Fruit fly (Drosophila melanogaster): ENCODE measurements around the gene CG42489.

The CG42489 gene

dm6 chr3R:8669900-8670528 is 15.4 kb upstream of the CG42489 start:
- no peak for TF ChIP-seq CG17801 (GFP tag; optimal IDR thresholded peaks at IDR 0.05; ENCODE audit: partially characterized antibody)

DNA sequence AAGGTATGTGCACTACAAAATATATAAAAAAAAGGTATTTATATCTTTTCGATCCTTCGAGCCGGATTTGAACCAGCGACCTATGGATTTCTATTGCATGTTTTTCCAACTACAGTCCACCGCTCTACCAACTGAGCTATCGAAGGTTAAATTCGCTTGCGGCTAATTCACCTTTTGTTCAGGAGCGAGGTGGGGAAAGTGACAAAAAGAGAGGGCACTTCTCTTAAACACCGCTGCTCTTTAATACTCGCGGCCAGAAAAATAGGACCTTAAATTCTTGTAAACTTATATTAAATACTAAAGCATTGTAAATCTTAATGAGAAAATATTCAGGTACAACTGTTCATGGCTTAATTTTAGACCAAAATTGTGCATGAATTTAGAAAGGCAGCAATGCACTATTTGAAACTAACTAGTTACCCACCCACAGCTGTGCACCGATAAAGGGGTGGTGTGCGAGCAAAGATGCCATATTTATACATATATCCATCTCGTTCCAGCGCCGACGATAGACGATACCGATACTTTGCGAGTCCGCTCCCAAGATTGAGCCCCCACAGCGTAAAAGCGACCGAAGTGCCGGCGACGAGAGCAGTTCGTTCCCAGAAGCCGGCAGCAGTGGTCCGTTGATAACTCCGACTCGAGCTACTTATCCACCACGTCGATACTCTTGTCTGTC is 14.6 kb upstream of the CG42489 start:
- peak; percentile 97 for TF ChIP-seq CG17801 (GFP tag; optimal IDR thresholded peaks at IDR 0.05; ENCODE audit: partially characterized antibody)

dm6 chr3R:8668024-8668856 is 13.7 kb upstream of the CG42489 start:
- TF ChIP-seq CG17801 (GFP tag; optimal IDR thresholded peaks at IDR 0.05; ENCODE audit: partially characterized antibody) = no peak

DNA sequence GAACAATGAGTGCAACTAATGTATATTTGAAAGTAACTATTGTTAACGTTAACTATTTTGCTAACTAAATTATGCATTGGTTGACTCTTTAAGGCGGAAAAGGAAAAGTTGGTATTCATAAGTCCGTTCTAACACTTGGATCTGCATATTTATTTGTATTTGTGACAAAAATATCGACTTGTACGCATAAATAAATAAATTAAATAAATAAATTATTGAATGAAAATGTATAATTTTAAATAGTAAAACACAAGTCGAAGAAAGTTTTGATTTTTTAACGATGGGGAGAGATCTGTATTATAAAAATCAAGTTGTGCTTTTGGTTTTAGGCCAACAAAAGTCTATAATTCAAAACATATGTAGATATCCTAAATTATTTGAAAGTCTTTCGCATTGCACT is 13.0 kb upstream of the CG42489 start, which contains the start of gene CG8036:
Gene CG8036, plus strand, starts transcription at position 301 of the 400 bp plus-strand sequence.
- no peak for TF ChIP-seq CG17801 (GFP tag; optimal IDR thresholded peaks at IDR 0.05; ENCODE audit: partially characterized antibody)

DNA sequence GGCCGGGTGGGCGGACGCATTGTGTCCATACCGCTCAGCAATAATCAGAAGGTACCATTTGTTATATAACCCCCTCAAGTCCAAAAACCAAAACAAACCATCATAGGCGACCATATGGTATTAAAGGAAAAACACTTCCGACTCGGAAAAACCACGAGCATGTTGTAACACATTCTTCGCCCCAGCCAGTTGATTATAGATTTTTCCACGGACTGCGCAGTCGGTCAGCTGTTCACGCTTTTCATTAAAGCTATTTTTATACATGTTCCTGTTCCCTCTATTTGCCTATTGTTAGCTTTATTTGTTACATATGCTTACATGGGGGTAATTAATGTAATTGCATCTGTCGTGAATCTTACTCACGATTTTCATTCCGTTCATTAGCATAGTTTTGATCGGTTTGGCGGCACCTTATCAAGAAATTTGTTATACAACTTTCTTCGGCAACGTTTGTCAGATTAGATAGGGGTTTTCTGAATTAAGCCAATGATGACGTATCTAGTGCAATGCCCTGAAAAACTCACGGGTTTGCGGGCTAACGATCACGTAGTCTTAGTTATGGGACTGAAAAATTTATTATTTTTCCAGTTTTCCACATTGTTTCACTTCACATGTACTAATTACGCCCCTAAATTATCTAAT is 10.3 kb upstream of the CG42489 start:
- no peak for TF ChIP-seq CG17801 (GFP tag; optimal IDR thresholded peaks at IDR 0.05; ENCODE audit: partially characterized antibody)

dm6 chr3R:8663668-8664283 is 9.2 kb upstream of the CG42489 start, which contains the start of gene CG8032:
Gene CG8032, plus strand, starts transcription at chr3R:8664115.
- TF ChIP-seq CG17801 (GFP tag; optimal IDR thresholded peaks at IDR 0.05; ENCODE audit: partially characterized antibody) = peak; percentile 43

DNA sequence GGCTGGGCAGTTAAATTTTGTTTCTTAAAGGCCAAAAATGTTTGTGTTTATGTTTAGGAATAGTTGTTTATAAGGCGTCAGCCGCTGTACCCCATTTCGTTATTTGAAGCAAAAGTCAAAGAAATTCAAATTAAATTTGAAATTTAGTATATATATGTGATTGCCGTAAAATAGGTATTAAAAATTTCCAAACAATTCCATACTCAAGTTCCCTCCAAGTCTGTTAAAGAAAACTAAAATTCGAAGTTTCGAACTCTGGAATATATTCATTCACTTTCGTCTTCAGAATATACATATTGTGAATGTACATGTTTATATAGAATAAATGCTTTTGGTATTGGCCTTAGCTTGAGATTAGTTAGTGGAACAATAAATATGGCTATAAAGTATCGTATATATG is 6.1 kb upstream of the CG42489 start, which contains the start of gene bel:
Gene bel, minus strand, starts transcription at position 101 of the 400 bp plus-strand sequence.
- TF ChIP-seq CG17801 (GFP tag; optimal IDR thresholded peaks at IDR 0.05; ENCODE audit: partially characterized antibody) = no peak

- TF ChIP-seq CG17801 (GFP tag; optimal IDR thresholded peaks at IDR 0.05; ENCODE audit: partially characterized antibody) = peak; percentile 41
Observed at dm6 chr3R:8659907-8660660, 5.5 kb upstream of the CG42489 start.

DNA sequence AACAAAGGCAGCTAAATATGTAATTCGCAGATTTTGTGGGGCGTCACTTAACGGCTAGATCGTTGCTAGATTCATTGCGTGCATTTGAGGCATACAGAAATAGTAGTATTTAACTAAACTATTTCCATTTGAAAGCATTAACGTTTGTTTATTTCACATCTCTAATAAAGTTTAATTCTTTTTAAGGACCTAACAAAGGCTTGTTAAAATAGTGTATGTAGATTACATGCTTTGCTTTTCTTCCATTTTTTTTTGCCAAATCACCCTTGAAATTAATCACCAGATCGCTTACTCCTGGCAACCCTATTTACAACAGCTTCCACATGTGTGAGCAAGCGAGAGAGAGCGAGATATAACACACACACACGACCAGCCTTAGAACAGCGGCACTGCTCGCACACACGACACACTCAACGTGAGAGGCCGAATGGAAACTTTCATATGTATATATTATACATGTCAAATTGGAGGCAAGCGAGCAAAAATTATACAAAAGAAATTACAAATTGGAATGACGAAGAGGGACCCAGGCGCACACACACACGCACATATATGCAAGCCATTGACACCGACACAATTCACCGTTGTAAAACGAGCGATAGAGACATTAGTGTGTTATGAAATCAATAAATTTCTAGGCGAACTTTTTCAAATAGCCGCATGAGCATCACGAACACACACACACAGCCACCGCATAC is 4.8 kb upstream of the CG42489 start:
- TF ChIP-seq CG17801 (GFP tag; optimal IDR thresholded peaks at IDR 0.05; ENCODE audit: partially characterized antibody) = peak; percentile 51

DNA sequence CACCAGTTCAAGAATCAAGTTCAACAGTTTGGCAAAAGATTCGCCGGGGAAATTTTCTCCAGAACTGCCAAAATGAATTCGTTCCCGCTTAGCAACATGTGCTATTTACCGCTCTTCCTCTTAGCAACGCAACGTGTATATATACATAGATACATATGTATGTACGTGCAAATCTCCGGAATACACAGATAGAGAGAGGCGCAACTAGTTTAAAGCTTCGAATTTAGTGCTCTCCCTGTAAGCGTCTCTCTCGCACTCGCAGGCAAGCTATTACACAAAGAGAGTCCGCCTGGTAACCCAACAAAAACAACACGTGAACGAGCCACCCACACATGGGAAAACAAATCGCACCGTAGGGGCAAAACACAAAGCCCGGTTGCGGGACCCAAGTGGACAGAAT is 4.1 kb upstream of the CG42489 start:
- no peak for TF ChIP-seq CG17801 (GFP tag; optimal IDR thresholded peaks at IDR 0.05; ENCODE audit: partially characterized antibody)

DNA sequence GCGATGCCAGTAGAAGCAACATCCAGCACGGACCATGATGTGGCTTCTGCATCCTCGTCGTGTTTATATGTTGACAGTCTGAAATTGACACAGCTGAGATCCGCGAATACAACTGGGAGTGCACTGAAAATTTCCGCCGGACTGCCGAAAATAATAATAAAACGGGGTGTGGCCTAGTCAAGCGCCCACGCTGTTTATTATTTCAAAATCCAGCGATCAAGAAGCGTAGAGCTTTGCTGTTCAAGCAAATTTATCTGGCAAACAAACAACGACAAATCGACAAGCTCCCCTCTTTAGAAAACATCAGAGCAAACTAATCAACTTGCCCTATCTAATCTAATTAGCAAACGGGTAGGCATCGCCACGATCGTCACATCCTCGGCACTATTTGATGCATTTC is 508 bp downstream of the CG42489 start:
- TF ChIP-seq CG17801 (GFP tag; optimal IDR thresholded peaks at IDR 0.05; ENCODE audit: partially characterized antibody) = no peak

- peak; percentile 79 for TF ChIP-seq CG17801 (GFP tag; optimal IDR thresholded peaks at IDR 0.05; ENCODE audit: partially characterized antibody)
Observed at dm6 chr3R:8652731-8653130, 1.8 kb downstream of the CG42489 start, which contains the start of the genes Sys1 and Dhod. Gene Sys1, plus strand, starts transcription at chr3R:8652821. Gene Dhod, minus strand, starts transcription at chr3R:8652916.

- TF ChIP-seq CG17801 (GFP tag; optimal IDR thresholded peaks at IDR 0.05; ENCODE audit: partially characterized antibody) = peak; percentile 99
Observed at dm6 chr3R:8650741-8651140, 3.8 kb downstream of the CG42489 start, which contains the start of the genes Mkk4 and SLIRP2. Gene Mkk4, minus strand, starts transcription at chr3R:8650796. Gene SLIRP2, plus strand, starts transcription at chr3R:8651084.
